Worm (Caenorhabditis elegans): ENCODE data around the gene nspc-3.

nspc-3 gene

DNA sequence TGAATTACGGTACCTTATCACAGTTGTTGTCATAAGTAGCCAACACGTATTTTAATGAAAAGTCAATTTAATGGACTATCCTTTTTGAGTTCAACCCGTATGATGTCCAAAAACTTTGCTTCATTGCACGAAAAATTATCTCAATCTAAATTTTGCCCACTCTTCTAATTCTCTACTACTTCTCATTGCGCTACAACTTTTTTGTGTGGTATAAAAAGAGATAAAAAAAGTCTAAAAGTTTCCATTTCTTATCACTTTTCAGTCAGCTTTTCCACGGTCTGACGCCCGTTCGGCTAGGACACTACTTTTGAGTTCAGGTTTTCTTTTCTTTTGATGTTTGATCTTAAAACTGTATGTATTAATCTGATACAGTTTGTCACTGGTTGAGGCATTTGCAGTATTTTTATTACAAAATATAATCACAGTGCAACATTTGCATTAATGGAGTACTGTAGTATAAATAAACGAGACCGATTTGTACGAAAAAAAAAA is 31.0 kb downstream of the nspc-3 start:
- TF ChIP-seq klf-2 (GFP tag; conservative IDR thresholded peaks at IDR 0.05) (no peak), flt-1 (GFP tag; IDR thresholded peaks at IDR 0.05) (no peak), med-1 (GFP tag; optimal IDR thresholded peaks at IDR 0.05; ENCODE audit: insufficient read depth) (no peak), ztf-23 (GFP tag; IDR thresholded peaks at IDR 0.05) (no peak)

- TF ChIP-seq tab-1 (GFP tag; IDR thresholded peaks at IDR 0.05): no peak
- no peak for TF ChIP-seq med-1 (GFP tag; optimal IDR thresholded peaks at IDR 0.05; ENCODE audit: insufficient read depth)
- no peak for TF ChIP-seq cog-1 (tag; optimal IDR thresholded peaks at IDR 0.05)
- TF ChIP-seq ztf-29 (GFP tag; IDR thresholded peaks at IDR 0.05): no peak
- no peak for TF ChIP-seq ref-1 (GFP tag; conservative IDR thresholded peaks at IDR 0.05)
- no peak for TF ChIP-seq T22C8.4 (GFP tag; IDR thresholded peaks at IDR 0.05)
- no peak for TF ChIP-seq klf-2 (GFP tag; conservative IDR thresholded peaks at IDR 0.05)
- no peak for TF ChIP-seq flt-1 (GFP tag; IDR thresholded peaks at IDR 0.05)
- TF ChIP-seq ztf-23 (GFP tag; IDR thresholded peaks at IDR 0.05): no peak
Measured at ce11 chrX:8568423-8568903, 31.6 kb downstream of the nspc-3 start.

DNA sequence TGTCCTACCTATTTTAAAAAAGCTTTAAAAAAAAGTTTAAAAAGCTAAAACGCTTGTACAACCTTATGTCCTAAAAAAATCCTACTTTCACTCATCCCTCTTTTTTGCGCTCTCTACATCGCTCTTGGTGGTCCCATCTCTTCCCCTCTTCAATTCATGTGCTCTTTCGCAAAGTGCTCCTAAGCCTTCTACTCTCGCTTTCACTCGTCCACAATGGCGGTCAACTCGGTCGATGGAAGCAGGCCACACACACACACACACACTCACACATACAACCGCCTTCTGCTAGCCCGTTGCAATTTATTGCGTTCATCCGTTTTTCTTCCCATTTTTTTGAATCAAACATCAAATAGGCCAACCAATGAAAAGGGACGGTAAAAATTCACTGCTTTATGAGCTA is 32.3 kb downstream of the nspc-3 start:
- TF ChIP-seq tab-1 (GFP tag; IDR thresholded peaks at IDR 0.05) (no peak), ztf-23 (GFP tag; IDR thresholded peaks at IDR 0.05) (no peak), klf-2 (GFP tag; conservative IDR thresholded peaks at IDR 0.05) (no peak), cog-1 (tag; optimal IDR thresholded peaks at IDR 0.05) (no peak), T22C8.4 (GFP tag; IDR thresholded peaks at IDR 0.05) (no peak), ztf-29 (GFP tag; IDR thresholded peaks at IDR 0.05) (no peak), flt-1 (GFP tag; IDR thresholded peaks at IDR 0.05) (no peak; the same call in 1 of the 2 replicates), ref-1 (GFP tag; conservative IDR thresholded peaks at IDR 0.05) (no peak), med-1 (GFP tag; optimal IDR thresholded peaks at IDR 0.05; ENCODE audit: insufficient read depth) (no peak)

DNA sequence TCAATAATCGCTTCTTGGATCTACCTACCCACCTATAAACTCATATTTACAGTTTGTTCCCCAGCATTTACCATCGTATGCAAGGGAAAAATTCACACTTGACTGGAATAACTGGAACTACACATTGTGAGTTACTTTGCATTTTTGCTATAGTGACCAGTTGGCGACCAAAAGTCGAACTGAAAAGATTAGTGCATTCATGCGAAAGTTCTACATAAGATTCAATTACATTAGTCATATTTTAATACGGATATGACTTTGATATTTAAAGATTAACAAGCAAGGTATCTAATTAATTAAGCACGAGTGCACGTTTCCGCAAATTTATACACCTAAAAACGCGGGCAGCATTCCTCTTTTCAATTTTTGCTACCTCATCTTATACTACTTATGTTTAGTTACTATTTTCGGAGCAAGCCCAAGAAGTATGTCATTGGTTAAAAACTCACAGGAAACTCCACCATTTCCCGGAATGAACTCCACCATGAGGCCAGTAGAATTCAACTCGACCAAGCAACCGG is 34.2 kb downstream of the nspc-3 start, which contains the start of gene jmjd-3.1:
TSS of gene jmjd-3.1 (plus strand) at position 51 of the 521 bp plus-strand sequence.
- TF ChIP-seq ztf-23 (GFP tag; IDR thresholded peaks at IDR 0.05): no peak

ce11 chrX:8580217-8580616 is 43.3 kb downstream of the nspc-3 start, which contains the start of gene F18E9.4:
Gene F18E9.4 (plus strand): TSS chrX:8580517.
- TF ChIP-seq T22C8.4 (GFP tag; IDR thresholded peaks at IDR 0.05): no peak
- TF ChIP-seq ref-1 (GFP tag; conservative IDR thresholded peaks at IDR 0.05): no peak
- TF ChIP-seq ztf-29 (GFP tag; IDR thresholded peaks at IDR 0.05): no peak
- no peak for TF ChIP-seq ztf-23 (GFP tag; IDR thresholded peaks at IDR 0.05)
- no peak for TF ChIP-seq flt-1 (GFP tag; IDR thresholded peaks at IDR 0.05)
- TF ChIP-seq tab-1 (GFP tag; IDR thresholded peaks at IDR 0.05): no peak
- TF ChIP-seq med-1 (GFP tag; optimal IDR thresholded peaks at IDR 0.05; ENCODE audit: insufficient read depth): no peak

- TF ChIP-seq T22C8.4 (GFP tag; IDR thresholded peaks at IDR 0.05) (no peak), cog-1 (tag; optimal IDR thresholded peaks at IDR 0.05) (no peak), ztf-23 (GFP tag; IDR thresholded peaks at IDR 0.05) (no peak), ztf-29 (GFP tag; IDR thresholded peaks at IDR 0.05) (no peak), ref-1 (GFP tag; conservative IDR thresholded peaks at IDR 0.05) (no peak), med-1 (GFP tag; optimal IDR thresholded peaks at IDR 0.05; ENCODE audit: insufficient read depth) (no peak), klf-2 (GFP tag; conservative IDR thresholded peaks at IDR 0.05) (no peak), flt-1 (GFP tag; IDR thresholded peaks at IDR 0.05) (no peak), tab-1 (GFP tag; IDR thresholded peaks at IDR 0.05) (no peak)
Measured at ce11 chrX:8581447-8581846, 44.6 kb downstream of the nspc-3 start, which contains the start of gene F18E9.8. Gene F18E9.8 (minus strand): TSS chrX:8581547.

DNA sequence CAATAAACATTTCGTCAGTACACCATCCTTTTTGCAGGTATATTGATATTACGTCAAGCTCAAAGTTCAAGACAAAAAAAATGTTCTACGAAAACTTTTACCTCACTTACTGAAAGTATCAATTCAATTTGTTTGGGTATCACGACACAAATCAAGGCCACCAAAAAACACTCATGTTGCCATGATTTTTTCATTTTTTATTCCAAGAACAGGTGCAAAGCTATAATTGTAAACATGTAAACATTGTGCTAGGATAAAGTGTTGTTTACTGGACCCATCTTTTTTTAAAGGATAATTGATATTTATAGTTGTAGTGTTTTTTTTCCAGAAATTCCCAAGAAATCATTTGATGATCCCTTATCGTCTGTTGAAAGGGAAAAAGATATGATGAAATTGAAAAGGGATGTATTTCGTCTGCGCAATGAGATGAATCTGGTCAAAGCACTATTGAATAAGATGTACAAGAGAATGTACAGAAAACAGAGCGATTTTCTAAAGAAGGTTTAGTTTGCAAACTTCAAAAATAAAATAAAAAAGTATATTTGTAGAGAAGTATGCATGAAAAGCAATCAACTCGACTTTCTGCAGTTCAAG is 46.0 kb downstream of the nspc-3 start:
- TF ChIP-seq tab-1 (GFP tag; IDR thresholded peaks at IDR 0.05): no peak
- no peak for TF ChIP-seq flt-1 (GFP tag; IDR thresholded peaks at IDR 0.05)
- no peak for TF ChIP-seq cog-1 (tag; optimal IDR thresholded peaks at IDR 0.05)
- no peak for TF ChIP-seq ztf-29 (GFP tag; IDR thresholded peaks at IDR 0.05)
- no peak for TF ChIP-seq ref-1 (GFP tag; conservative IDR thresholded peaks at IDR 0.05)

DNA sequence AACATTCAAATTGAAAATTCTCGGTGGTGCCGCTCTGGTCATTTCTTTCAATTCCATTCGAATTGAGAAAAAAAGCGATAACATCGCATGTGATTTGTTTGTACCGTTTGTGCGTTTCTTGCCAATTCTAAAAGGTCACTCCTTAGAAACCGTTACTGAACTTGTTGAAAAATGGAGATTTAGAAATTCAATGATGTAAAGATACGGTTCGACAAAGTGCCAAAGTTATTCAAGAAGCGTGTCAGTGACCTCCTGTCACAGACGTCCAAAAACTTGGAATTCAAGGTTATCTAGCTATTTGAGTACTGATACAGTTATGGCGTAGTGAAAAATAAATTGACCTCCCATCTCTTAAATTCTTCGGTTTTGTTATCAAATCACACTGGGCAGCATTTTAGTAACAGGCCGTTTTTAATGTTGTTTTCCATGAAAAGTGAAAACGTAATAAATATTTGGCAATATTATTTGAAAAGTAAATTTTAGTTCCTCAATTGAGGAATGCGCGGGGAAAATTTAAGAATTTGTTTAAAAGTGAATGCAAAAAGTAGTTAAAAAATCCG is 48.0 kb downstream of the nspc-3 start:
- TF ChIP-seq flt-1 (GFP tag; IDR thresholded peaks at IDR 0.05): no peak
- no peak for TF ChIP-seq cog-1 (tag; optimal IDR thresholded peaks at IDR 0.05)
- TF ChIP-seq ref-1 (GFP tag; conservative IDR thresholded peaks at IDR 0.05): no peak
- no peak for TF ChIP-seq ztf-29 (GFP tag; IDR thresholded peaks at IDR 0.05)
- no peak for TF ChIP-seq tab-1 (GFP tag; IDR thresholded peaks at IDR 0.05)
- no peak for TF ChIP-seq med-1 (GFP tag; optimal IDR thresholded peaks at IDR 0.05; ENCODE audit: insufficient read depth)
- no peak for TF ChIP-seq T22C8.4 (GFP tag; IDR thresholded peaks at IDR 0.05)
- no peak for TF ChIP-seq ztf-23 (GFP tag; IDR thresholded peaks at IDR 0.05)

DNA sequence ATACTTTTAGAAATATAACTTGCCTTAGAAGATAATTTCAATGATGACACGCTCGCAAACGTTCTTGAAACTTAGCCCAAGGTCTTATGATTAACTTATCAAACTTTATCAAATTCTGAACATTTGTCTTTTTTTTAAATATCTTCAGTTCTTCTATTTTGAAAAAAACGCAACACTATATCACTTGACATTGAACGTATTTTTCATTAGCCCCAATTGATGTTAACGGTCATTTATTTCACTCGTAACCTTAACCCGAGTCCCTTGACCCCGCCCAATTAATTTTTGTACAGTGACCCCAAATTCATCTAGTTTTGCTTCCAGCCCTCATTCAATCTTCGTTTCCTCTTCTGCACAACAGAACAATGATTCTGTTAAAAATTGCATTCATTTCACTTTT is 48.9 kb downstream of the nspc-3 start, which contains the start of gene F18E9.3:
TSS of gene F18E9.3 (plus strand) at position 311 of the 400 bp plus-strand sequence.
- no peak for TF ChIP-seq ztf-23 (GFP tag; IDR thresholded peaks at IDR 0.05)
- no peak for TF ChIP-seq cog-1 (tag; optimal IDR thresholded peaks at IDR 0.05)
- TF ChIP-seq ztf-29 (GFP tag; IDR thresholded peaks at IDR 0.05): no peak
- no peak for TF ChIP-seq med-1 (GFP tag; optimal IDR thresholded peaks at IDR 0.05; ENCODE audit: insufficient read depth)
- no peak for TF ChIP-seq flt-1 (GFP tag; IDR thresholded peaks at IDR 0.05)
- TF ChIP-seq ref-1 (GFP tag; conservative IDR thresholded peaks at IDR 0.05): no peak
- TF ChIP-seq klf-2 (GFP tag; conservative IDR thresholded peaks at IDR 0.05): no peak
- no peak for TF ChIP-seq tab-1 (GFP tag; IDR thresholded peaks at IDR 0.05)
- no peak for TF ChIP-seq T22C8.4 (GFP tag; IDR thresholded peaks at IDR 0.05)

All from whole organism, midembryonic.